Worm (Caenorhabditis elegans) whole organism, L1 larva: ENCODE data around the gene spe-36.
A peak's percentile ranks its signal among the peaks of the same experiment; 100 is the strongest.

Experiments
- C04F5.9 ChIP-seq: sonication (generic microtip); optimal IDR thresholded peaks from 2 replicates; lab custom pipeline; 2016; ENCODE audit warnings: missing genetic modification characterization, missing compliant biosample characterization
- C16A3.4 ChIP-seq: fragments of 150-350 bp; optimal IDR thresholded peaks from 2 replicates; lab custom pipeline; 2014; ENCODE audit warnings: missing biosample characterization, missing genetic modification characterization
- C34B4.2 ChIP-seq: sonication (generic microtip); optimal IDR thresholded peaks from 2 replicates; lab custom pipeline; 2017; ENCODE audit warnings: mild to moderate bottlenecking, missing genetic modification characterization, missing compliant biosample characterization
- alr-1 ChIP-seq: fragments of 200-800 bp; sonication (Bioruptor generic); optimal IDR thresholded peaks from 2 replicates; lab custom pipeline; 2018; ENCODE audit warnings: borderline replicate concordance, mild to moderate bottlenecking, missing genetic modification characterization, missing compliant biosample characterization
- ceh-63 ChIP-seq: fragments of 200-800 bp; sonication (Bioruptor generic); optimal IDR thresholded peaks from 2 replicates; lab custom pipeline; 2018; ENCODE audit warnings: mild to moderate bottlenecking, missing genetic modification characterization, missing compliant biosample characterization
- ceh-8 ChIP-seq: fragments of 200-800 bp; sonication (Bioruptor generic); optimal IDR thresholded peaks from 2 replicates; lab custom pipeline; 2018; ENCODE audit warnings: mild to moderate bottlenecking, missing genetic modification characterization, moderate library complexity, missing compliant biosample characterization
- ceh-88 ChIP-seq: fragments of 200-800 bp; sonication (Bioruptor generic); IDR thresholded peaks from 2 replicates; pipeline ENCODE4 v1.3.6; 2022; ENCODE audit warnings: missing genetic modification characterization, missing compliant biosample characterization
- ces-1 ChIP-seq: fragments of 150-350 bp; optimal IDR thresholded peaks from 2 replicates; lab custom pipeline; 2014; ENCODE audit warnings: missing biosample characterization, missing genetic modification reagents, missing genetic modification characterization
- efl-1 ChIP-seq, 4 experiments: fragments of 150-350 bp; optimal IDR thresholded peaks in 3 of 4; peaks in 1 of 4; 1 replicate in 1 of 4; 2 replicates in 3 of 4; lab custom pipeline; 2014; ENCODE audit warnings: missing biosample characterization in 2 of 4, missing genetic modification characterization in 2 of 4, missing genetic modification reagents in 2 of 4
- egl-27 ChIP-seq, 2 experiments: fragments of 150-350 bp in 1 of 2; sonication (generic microtip); optimal IDR thresholded peaks; 3 replicates each; lab custom pipeline; 2017 to 2018; ENCODE audit warnings: missing biosample characterization in 2 of 2, missing genetic modification characterization in 2 of 2, missing genetic modification reagents in 2 of 2
- elt-2 ChIP-seq: sonication (generic microtip); optimal IDR thresholded peaks from 2 replicates; lab custom pipeline; 2016; ENCODE audit warnings: missing genetic modification characterization, mild to moderate bottlenecking, inconsistent platforms, missing compliant biosample characterization, missing genetic modification reagents
- elt-3 ChIP-seq, 6 experiments: fragments of 150-350 bp in 1 of 6; sonication (generic microtip); optimal IDR thresholded peaks; 2 replicates each; lab custom pipeline; 2017 to 2018; ENCODE audit warnings: missing biosample characterization in 6 of 6, missing genetic modification characterization in 6 of 6, inconsistent platforms in 1 of 6
- ets-5 ChIP-seq: fragments of 200-800 bp; sonication (Bioruptor generic); IDR thresholded peaks from 2 replicates; pipeline ENCODE4 v1.3.6; 2022; ENCODE audit warnings: missing genetic modification characterization, missing compliant biosample characterization
- fkh-10 ChIP-seq: sonication (generic microtip); optimal IDR thresholded peaks from 2 replicates; lab custom pipeline; 2017; ENCODE audit warnings: missing biosample characterization, missing genetic modification reagents, missing genetic modification characterization
- grh-1 ChIP-seq: fragments of 200-800 bp; sonication (Bioruptor generic); IDR thresholded peaks from 2 replicates; pipeline ENCODE4 v1.3.6; 2022; ENCODE audit warnings: missing genetic modification reagents, missing genetic modification characterization, missing compliant biosample characterization
- irx-1 ChIP-seq: sonication (generic microtip); optimal IDR thresholded peaks from 2 replicates; lab custom pipeline; 2016; ENCODE audit warnings: missing genetic modification characterization, missing compliant biosample characterization
- jun-1 ChIP-seq: fragments of 150-350 bp; optimal IDR thresholded peaks from 2 replicates; lab custom pipeline; 2014; ENCODE audit warnings: missing biosample characterization, missing genetic modification reagents, missing genetic modification characterization
- lin-14 ChIP-seq: fragments of 200-800 bp; sonication (Bioruptor generic); optimal IDR thresholded peaks from 2 replicates; lab custom pipeline; 2018; ENCODE audit warnings: mild to moderate bottlenecking, missing genetic modification characterization, moderate library complexity, missing compliant biosample characterization
- lin-35 ChIP-seq, 2 experiments: fragments of 150-350 bp; optimal IDR thresholded peaks; 2 replicates each; lab custom pipeline; 2014; ENCODE audit warnings: missing biosample characterization in 2 of 2, missing genetic modification characterization in 2 of 2, missing genetic modification reagents in 2 of 2
- lin-39 ChIP-seq: fragments of 150-350 bp; optimal IDR thresholded peaks from 2 replicates; lab custom pipeline; 2014; ENCODE audit warnings: missing biosample characterization, missing genetic modification reagents, missing genetic modification characterization
- lsy-2 ChIP-seq, 2 experiments: fragments of 150-350 bp; optimal IDR thresholded peaks; 2 replicates each; lab custom pipeline; 2014; ENCODE audit warnings: missing biosample characterization in 2 of 2, missing genetic modification characterization in 2 of 2
- mab-9 ChIP-seq: fragments of 200-800 bp; sonication (Bioruptor generic); IDR thresholded peaks from 2 replicates; pipeline ENCODE4 v1.3.6; 2022; ENCODE audit warnings: missing genetic modification reagents, missing genetic modification characterization, missing compliant biosample characterization
- mdl-1 ChIP-seq, 2 experiments: fragments of 150-350 bp; optimal IDR thresholded peaks; 2 replicates each; lab custom pipeline; 2014 to 2017; ENCODE audit warnings: missing biosample characterization in 2 of 2, missing genetic modification characterization in 2 of 2, inconsistent platforms in 1 of 2
- mep-1 ChIP-seq: fragments of 150-350 bp; optimal IDR thresholded peaks from 2 replicates; lab custom pipeline; 2014; ENCODE audit warnings: missing biosample characterization, missing genetic modification characterization
- nhr-20 ChIP-seq: sonication (generic microtip); optimal IDR thresholded peaks from 2 replicates; lab custom pipeline; 2016; ENCODE audit warnings: mild to moderate bottlenecking, missing genetic modification characterization, missing compliant biosample characterization
- nhr-28 ChIP-seq: fragments of 150-350 bp; optimal IDR thresholded peaks from 2 replicates; lab custom pipeline; 2014; ENCODE audit warnings: missing biosample characterization, missing genetic modification characterization
- nhr-47 ChIP-seq: sonication (generic microtip); optimal IDR thresholded peaks from 2 replicates; lab custom pipeline; 2016; ENCODE audit warnings: mild to moderate bottlenecking, missing genetic modification characterization, moderate library complexity, missing compliant biosample characterization
- nhr-71 ChIP-seq: sonication (generic microtip); optimal IDR thresholded peaks from 2 replicates; lab custom pipeline; 2016; ENCODE audit warnings: mild to moderate bottlenecking, missing genetic modification characterization, moderate library complexity, missing compliant biosample characterization
- nhr-77 ChIP-seq: fragments of 150-350 bp; optimal IDR thresholded peaks from 2 replicates; lab custom pipeline; 2014; ENCODE audit warnings: missing biosample characterization, missing genetic modification characterization
- nhr-85 ChIP-seq: sonication (generic microtip); peaks from one replicate; lab custom pipeline; 2016; ENCODE audit warnings: missing genetic modification characterization, inconsistent platforms, missing compliant biosample characterization
- nhr-90 ChIP-seq: sonication (generic microtip); optimal IDR thresholded peaks from 2 replicates; lab custom pipeline; 2016; ENCODE audit warnings: mild to moderate bottlenecking, missing genetic modification characterization, missing compliant biosample characterization; ENCODE audit not compliant: poor library complexity
- pag-3 ChIP-seq: sonication (generic microtip); optimal IDR thresholded peaks from 2 replicates; lab custom pipeline; 2017; ENCODE audit warnings: missing genetic modification characterization, mild to moderate bottlenecking, missing compliant biosample characterization, antibody characterized with exemption, borderline replicate concordance; ENCODE audit not compliant: insufficient read depth
- snpc-4 ChIP-seq: fragments of 150-350 bp; optimal IDR thresholded peaks from 2 replicates; lab custom pipeline; 2014; ENCODE audit warnings: missing biosample characterization, missing genetic modification characterization
- snu-23 ChIP-seq: sonication (generic microtip); optimal IDR thresholded peaks from 2 replicates; lab custom pipeline; 2016; ENCODE audit warnings: missing genetic modification characterization, missing compliant biosample characterization
- sptf-1 ChIP-seq: fragments of 150-350 bp; optimal IDR thresholded peaks from 2 replicates; lab custom pipeline; 2014; ENCODE audit warnings: missing biosample characterization, missing genetic modification characterization
- sup-37 ChIP-seq: fragments of 200-800 bp; sonication (Bioruptor generic); optimal IDR thresholded peaks from 2 replicates; lab custom pipeline; 2018; ENCODE audit warnings: mild to moderate bottlenecking, missing genetic modification characterization, missing compliant biosample characterization
- tbx-2 ChIP-seq: sonication (generic microtip); optimal IDR thresholded peaks from 2 replicates; lab custom pipeline; 2016; ENCODE audit warnings: missing genetic modification characterization, missing compliant biosample characterization
- tlp-1 ChIP-seq: fragments of 150-350 bp; optimal IDR thresholded peaks from 2 replicates; lab custom pipeline; 2014; ENCODE audit warnings: missing biosample characterization, missing genetic modification characterization
- unc-30 ChIP-seq: sonication (generic microtip); optimal IDR thresholded peaks from 2 replicates; lab custom pipeline; 2017; ENCODE audit warnings: missing biosample characterization, missing genetic modification characterization
- unc-86 ChIP-seq: sonication (generic microtip); optimal IDR thresholded peaks from 2 replicates; lab custom pipeline; 2016; ENCODE audit warnings: missing genetic modification characterization, missing compliant biosample characterization
- unc-98 ChIP-seq: fragments of 200-800 bp; sonication (Bioruptor generic); IDR thresholded peaks from 2 replicates; pipeline ENCODE4 v1.3.6; 2022; ENCODE audit warnings: missing genetic modification characterization, missing compliant biosample characterization
- xbp-1 ChIP-seq: sonication (generic microtip); optimal IDR thresholded peaks from 2 replicates; lab custom pipeline; 2016; ENCODE audit warnings: missing genetic modification characterization, missing compliant biosample characterization

spe-36 gene

DNA sequence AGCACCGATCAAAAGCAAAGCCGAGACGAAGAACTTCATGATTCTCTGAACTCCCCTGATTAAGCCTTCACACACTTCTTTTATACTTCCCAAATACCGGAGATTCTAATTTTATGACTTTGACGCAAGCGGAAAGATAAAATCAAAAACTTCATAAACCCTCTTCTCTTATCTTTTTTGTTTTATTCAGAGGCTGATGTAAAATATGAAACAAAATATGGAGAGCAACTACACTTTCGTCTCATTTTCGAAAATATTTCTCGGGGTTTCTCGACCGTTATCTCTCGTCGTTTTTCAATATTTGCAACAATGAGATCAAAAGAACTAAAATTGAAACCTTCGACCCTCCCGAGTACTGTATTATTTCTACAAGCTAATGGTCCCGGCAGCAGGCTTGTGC, 31.0 kb upstream of the spe-36 start, which contains the start of gene lys-4:
lys-4 (minus strand) TSS at position 115 of the 400 bp plus-strand sequence.
- TF ChIP-seq mep-1 (tag; lab: Kevin White, UChicago) (no peak), C16A3.4 (tag; lab: Kevin White, UChicago) (no peak), unc-30 (tag; lab: Kevin White, UChicago) (no peak), nhr-20 (tag; lab: Kevin White, UChicago) (peak; percentile 17), C34B4.2 (tag; lab: Kevin White, UChicago) (no peak), sptf-1 (tag; lab: Kevin White, UChicago) (no peak), elt-3 (tag; optimal IDR thresholded peaks at IDR 0.05; lab: Kevin White, UChicago) (no peak), elt-2 (tag; lab: Kevin White, UChicago) (peak; percentile 68), nhr-71 (tag; lab: Kevin White, UChicago) (no peak), ceh-88 (GFP tag; lab: Robert Waterston, UW) (no peak), nhr-85 (tag; lab: Kevin White, UChicago) (no peak), unc-98 (GFP tag; lab: Robert Waterston, UW) (no peak), mdl-1 (tag; optimal IDR thresholded peaks at IDR 0.05; lab: Kevin White, UChicago) (no peak), efl-1 (optimal IDR thresholded peaks at IDR 0.05; lab: Kevin White, UChicago) (no peak), efl-1 (GFP tag; optimal IDR thresholded peaks at IDR 0.05 in 1 of 2; lab: Kevin White, UChicago) (peak in 1 of 2 experiments; percentile 6), unc-86 (tag; lab: Kevin White, UChicago) (no peak), grh-1 (GFP tag; lab: Robert Waterston, UW) (no peak), jun-1 (tag; lab: Kevin White, UChicago) (peak; percentile 39), egl-27 (tag; optimal IDR thresholded peaks at IDR 0.05; lab: Kevin White, UChicago) (no peak), nhr-90 (tag; lab: Kevin White, UChicago) (no peak)

DNA sequence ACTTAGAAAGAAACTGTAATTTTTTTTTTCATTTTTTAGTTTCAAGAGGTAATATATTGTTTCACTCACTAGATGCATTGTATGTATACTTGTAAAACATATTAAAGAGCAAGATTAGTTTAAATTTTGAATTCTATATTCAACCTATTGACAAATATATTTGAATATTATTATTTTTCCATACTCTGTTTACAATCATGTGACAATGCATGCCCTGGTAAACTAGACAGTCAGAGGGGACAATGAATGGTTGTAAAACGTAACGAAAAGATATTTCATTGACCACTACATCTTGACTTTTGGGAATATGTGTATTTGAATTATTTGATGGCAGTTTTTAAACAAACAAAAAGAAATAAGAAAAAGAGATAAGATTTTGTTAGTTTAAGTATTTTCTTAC, 30.3 kb upstream of the spe-36 start:
- TF ChIP-seq nhr-28 = no peak
- no peak for TF ChIP-seq fkh-10 (GFP tag; lab: Kevin White, UChicago)
- TF ChIP-seq C16A3.4 (tag; lab: Kevin White, UChicago) = no peak
- no peak for TF ChIP-seq elt-3 (tag; optimal IDR thresholded peaks at IDR 0.05; lab: Kevin White, UChicago)
- TF ChIP-seq ceh-8 (GFP tag; lab: Kevin White, UChicago) = no peak
- TF ChIP-seq tlp-1 (tag; lab: Kevin White, UChicago) = no peak
- no peak for TF ChIP-seq nhr-47 (tag; lab: Kevin White, UChicago)
- no peak for TF ChIP-seq efl-1 (optimal IDR thresholded peaks at IDR 0.05; lab: Kevin White, UChicago)
- no peak for TF ChIP-seq efl-1 (GFP tag; optimal IDR thresholded peaks at IDR 0.05 in 1 of 2; lab: Kevin White, UChicago)

DNA sequence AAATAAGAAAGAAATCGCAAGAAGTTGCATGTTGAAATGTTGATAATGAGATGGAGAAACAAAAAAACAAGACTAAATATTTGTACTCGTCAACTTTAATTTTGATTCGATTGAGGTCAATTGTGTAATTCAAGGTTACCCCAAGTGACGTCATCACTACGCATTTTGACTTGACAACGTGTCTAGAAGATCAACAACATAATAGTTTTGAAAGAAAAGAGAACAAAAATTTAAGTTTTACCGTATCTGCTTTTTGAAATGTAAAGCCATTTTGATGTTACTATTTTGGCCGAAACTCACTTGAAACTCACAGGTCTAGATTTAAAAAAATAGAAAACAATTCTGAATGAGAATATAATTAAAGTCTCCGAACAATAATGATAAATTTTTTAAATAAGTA, 28.8 kb upstream of the spe-36 start, which contains the start of gene dsl-5:
dsl-5 (minus strand) TSS at position 101 of the 400 bp plus-strand sequence.
- TF ChIP-seq lin-39 (tag; lab: Kevin White, UChicago) = no peak
- peak; percentile 61 for TF ChIP-seq nhr-85 (tag; lab: Kevin White, UChicago)
- no peak for TF ChIP-seq sptf-1 (tag; lab: Kevin White, UChicago)
- no peak for TF ChIP-seq pag-3
- TF ChIP-seq egl-27 (tag; optimal IDR thresholded peaks at IDR 0.05; lab: Kevin White, UChicago) = no peak
- no peak for TF ChIP-seq tbx-2 (tag; lab: Kevin White, UChicago)
- no peak for TF ChIP-seq xbp-1 (tag; lab: Kevin White, UChicago)

- TF ChIP-seq mab-9 (GFP tag; lab: Robert Waterston, UW) (0 out of 2 replicates have a peak, but pooled peaks have one; percentile 12), ets-5 (GFP tag; lab: Robert Waterston, UW) (0 out of 2 replicates have a peak, but pooled peaks have one; percentile 56)
Measured at ce11 chrIV:11616543-11616942, 24.5 kb upstream of the spe-36 start.

ce11 chrIV:11604909-11605308, 12.8 kb upstream of the spe-36 start, which contains the start of the genes ragc-1 and Y24F12A.1:
ragc-1 (minus strand) TSS chrIV:11604933.
Y24F12A.1 (plus strand) TSS chrIV:11605254.
- no peak for TF ChIP-seq ceh-63 (GFP tag; lab: Kevin White, UChicago)
- no peak for TF ChIP-seq snpc-4
- TF ChIP-seq lsy-2 (tag; optimal IDR thresholded peaks at IDR 0.05; lab: Kevin White, UChicago) = peak; percentile 58 to 68
- no peak for TF ChIP-seq unc-30 (tag; lab: Kevin White, UChicago)
- no peak for TF ChIP-seq irx-1
- no peak for TF ChIP-seq pag-3
- TF ChIP-seq lin-14 = peak; percentile 55
- peak; percentile 52 for TF ChIP-seq nhr-71 (tag; lab: Kevin White, UChicago)
- TF ChIP-seq C04F5.9 = no peak
- TF ChIP-seq nhr-90 (tag; lab: Kevin White, UChicago) = peak; percentile 51
- TF ChIP-seq sup-37 = no peak
- TF ChIP-seq ets-5 (GFP tag; lab: Robert Waterston, UW) = no peak
- no peak for TF ChIP-seq ceh-88 (GFP tag; lab: Robert Waterston, UW)
- no peak for TF ChIP-seq tlp-1 (tag; lab: Kevin White, UChicago)
- peak; percentile 41 for TF ChIP-seq snu-23 (GFP tag; lab: Kevin White, UChicago)
- TF ChIP-seq ces-1 (GFP tag; lab: Kevin White, UChicago) = no peak
- no peak for TF ChIP-seq alr-1 (tag; lab: Kevin White, UChicago)
- no peak for TF ChIP-seq nhr-77
- peak; percentile 29 to 61 for TF ChIP-seq lin-35 (GFP tag; optimal IDR thresholded peaks at IDR 0.05; lab: Kevin White, UChicago)
